Fruit fly (Drosophila melanogaster) Kc167 (cell line): ENCODE data around the gene CG8138.

Source experiments
- Myc ChIP-seq: fragments of >200 bp; optimal IDR thresholded peaks from 2 replicates; lab custom pipeline; 2017; ENCODE audit warnings: missing external identifiers
- Sin3A ChIP-seq: fragments of >200 bp; optimal IDR thresholded peaks from 2 replicates; lab custom pipeline; 2018; ENCODE audit warnings: missing external identifiers
- h ChIP-seq: fragments of >200 bp; optimal IDR thresholded peaks from 3 replicates; lab custom pipeline; 2018; ENCODE audit warnings: missing external identifiers
- insv ChIP-seq: fragments of >200 bp; optimal IDR thresholded peaks from 3 replicates; lab custom pipeline; 2018; ENCODE audit warnings: missing external identifiers
- psq ChIP-seq: fragments of >200 bp; optimal IDR thresholded peaks from 2 replicates; lab custom pipeline; 2017; ENCODE audit warnings: missing external identifiers
- ttk ChIP-seq: sonication (Bioruptor generic); optimal IDR thresholded peaks from 2 replicates; lab custom pipeline; 2017; ENCODE audit warnings: missing external identifiers

Gene CG8138

DNA sequence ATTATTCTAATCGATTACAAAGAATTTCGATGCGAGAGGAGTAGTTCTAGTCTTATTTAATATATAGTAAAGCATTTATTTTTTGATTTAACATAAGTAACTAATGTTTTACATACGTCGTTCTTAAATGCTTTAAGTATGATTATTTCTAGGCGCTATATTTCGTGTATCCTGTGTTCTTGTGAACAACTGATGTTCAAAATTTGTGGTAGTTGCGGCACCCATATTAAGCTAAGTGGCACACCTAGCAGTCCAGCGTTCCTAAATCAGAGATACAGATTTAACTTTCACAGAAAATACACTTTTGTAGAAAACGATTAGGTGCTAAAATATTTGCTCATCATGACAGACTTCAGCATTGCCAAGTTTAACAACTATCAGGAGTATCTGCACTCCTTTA lies at the start of gene CG8138:
CG8138 (plus strand) TSS at position 301 of the 400 bp plus-strand sequence.
- TF ChIP-seq insv (lab: Kevin White, UChicago), result no peak
- TF ChIP-seq Myc (lab: Kevin White, UChicago), result no peak
- TF ChIP-seq ttk (lab: Kevin White, UChicago), result no peak
- no peak for TF ChIP-seq Sin3A

DNA sequence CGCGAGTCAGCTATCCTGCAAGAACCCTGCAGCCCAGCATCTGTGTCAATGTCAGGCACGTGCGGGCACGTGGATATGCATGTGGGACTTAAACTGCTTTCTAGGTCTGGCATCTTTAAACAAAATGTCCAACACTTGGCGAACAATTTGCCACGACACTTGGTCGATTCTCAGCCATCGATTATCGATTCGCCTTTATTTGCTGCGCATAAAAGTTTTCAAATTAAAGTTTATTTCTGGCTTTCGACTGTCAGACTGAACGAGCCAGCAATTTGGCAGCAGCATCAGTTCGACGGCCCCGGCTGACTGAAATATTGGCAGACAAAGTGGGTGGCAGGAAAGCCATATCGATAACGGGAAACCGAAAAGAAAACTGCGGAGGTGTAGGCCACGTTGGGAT lies 43.0 kb upstream of the CG8138 start:
- TF ChIP-seq psq (lab: Kevin White, UChicago), result no peak

DNA sequence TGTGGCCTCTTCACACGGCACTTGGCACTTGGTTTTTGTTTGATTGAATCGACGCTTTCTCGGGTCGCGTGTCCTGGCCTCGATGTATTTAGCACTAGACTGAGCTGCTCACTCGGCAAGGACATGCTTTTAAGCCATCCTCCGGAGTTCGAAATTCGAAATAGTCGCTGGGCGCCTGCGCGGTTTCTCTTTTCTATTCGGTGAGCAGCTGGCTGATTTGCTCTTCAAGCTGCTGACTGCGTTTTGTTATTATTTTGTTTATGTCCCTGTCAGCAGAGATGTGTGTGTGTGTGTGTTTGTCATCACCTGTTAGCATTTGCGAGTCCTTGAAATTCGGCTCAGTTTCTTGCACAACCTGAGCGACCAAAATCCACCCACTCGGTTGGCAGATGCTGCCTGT lies 25.5 kb upstream of the CG8138 start, which contains the start of gene 2mit:
2mit (minus strand) TSS at position 101 of the 400 bp plus-strand sequence.
- TF ChIP-seq Myc (lab: Kevin White, UChicago) (no peak), h (lab: Kevin White, UChicago) (no peak), psq (lab: Kevin White, UChicago) (no peak), ttk (lab: Kevin White, UChicago) (no peak)

DNA sequence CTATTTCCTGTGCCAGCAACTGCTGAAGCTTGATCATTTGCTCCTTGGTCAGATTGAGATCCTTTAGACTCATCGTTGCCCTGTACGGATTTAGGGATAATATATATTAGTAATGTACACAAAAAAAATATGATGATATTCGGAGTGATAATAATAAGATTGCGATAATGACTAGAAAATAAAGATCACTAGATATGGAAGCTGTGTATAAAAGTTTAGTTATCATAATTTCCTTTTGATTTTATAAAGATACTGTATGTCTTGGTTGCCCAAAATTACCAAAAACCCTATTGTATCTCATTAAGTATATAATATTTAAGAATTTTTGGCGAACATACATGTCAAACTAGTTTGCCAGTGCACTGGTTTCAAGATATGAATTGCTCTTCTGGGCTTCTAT lies 5.3 kb downstream of the CG8138 start, which contains the start of gene CG8508:
CG8508 (minus strand) TSS at position 101 of the 400 bp plus-strand sequence.
- TF ChIP-seq psq (lab: Kevin White, UChicago) (no peak), h (lab: Kevin White, UChicago) (no peak), Sin3A (no peak), ttk (lab: Kevin White, UChicago) (no peak), insv (lab: Kevin White, UChicago) (no peak), Myc (lab: Kevin White, UChicago) (no peak)

DNA sequence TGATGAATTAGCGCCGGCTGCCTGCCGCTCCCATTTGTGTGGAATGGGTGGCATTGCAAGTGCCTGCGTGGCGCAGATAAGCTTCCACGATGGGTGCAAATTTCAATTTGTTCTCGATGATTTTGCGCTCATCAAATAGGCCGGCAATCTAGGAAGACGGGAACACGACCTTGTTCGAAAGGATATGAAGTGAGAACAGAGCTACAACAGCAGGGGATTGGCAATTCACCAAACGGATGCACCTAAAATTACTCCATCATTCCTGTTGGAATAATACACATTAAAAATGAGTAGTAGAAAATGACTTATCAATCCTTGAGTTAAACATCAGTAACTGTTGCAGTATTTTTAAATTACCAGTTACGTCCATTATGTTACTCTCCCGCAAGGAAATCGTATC lies 7.1 kb downstream of the CG8138 start, which contains the start of gene CG14380:
CG14380 (plus strand) TSS at position 301 of the 400 bp plus-strand sequence.
- TF ChIP-seq insv (lab: Kevin White, UChicago), result no peak
- TF ChIP-seq psq (lab: Kevin White, UChicago), result no peak
- no peak for TF ChIP-seq Myc (lab: Kevin White, UChicago)
- TF ChIP-seq Sin3A, result no peak
- no peak for TF ChIP-seq ttk (lab: Kevin White, UChicago)
- no peak for TF ChIP-seq h (lab: Kevin White, UChicago)

DNA sequence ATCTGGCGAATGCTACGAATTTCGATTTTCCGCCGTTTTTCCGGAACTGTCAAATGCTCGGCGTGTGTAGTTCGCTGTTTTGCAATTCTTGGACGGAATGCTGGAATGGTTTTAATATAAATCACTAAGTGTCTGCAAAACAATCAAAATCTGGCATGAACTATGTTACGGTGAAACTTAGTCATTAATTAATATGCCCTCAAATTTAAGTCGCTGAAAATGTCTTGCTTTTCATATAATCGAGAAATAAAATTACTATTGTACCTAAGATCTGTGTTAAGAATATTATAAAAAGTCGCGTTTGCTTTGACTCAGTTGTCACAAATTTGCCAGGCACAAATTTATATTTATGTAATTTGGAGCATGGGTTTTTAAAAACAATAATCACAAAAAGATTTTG lies 10.2 kb downstream of the CG8138 start, which contains the start of gene CG8141:
CG8141 (plus strand) TSS at position 301 of the 400 bp plus-strand sequence.
- TF ChIP-seq h (lab: Kevin White, UChicago) (no peak), psq (lab: Kevin White, UChicago) (no peak), Sin3A (no peak), Myc (lab: Kevin White, UChicago) (no peak), ttk (lab: Kevin White, UChicago) (no peak), insv (lab: Kevin White, UChicago) (no peak)

DNA sequence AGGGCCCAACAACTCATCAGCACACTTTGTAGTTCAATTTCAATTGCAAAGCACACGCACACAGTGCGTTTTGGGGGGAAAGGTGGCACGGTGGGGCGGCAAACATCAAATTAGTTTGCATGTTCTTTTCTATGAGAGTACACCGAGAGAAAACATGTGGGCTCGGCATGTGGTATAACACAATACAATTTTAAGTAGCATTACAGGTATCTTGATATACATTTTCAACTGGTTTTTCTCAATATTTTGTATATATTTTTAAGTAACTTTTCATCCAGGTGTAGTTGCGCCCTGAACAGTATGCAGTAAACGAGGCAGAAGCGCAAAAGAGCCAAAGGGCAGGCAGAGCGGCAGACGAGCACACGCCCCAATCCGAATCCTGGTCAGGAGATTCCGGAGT lies 19.3 kb downstream of the CG8138 start:
- TF ChIP-seq insv (lab: Kevin White, UChicago) (no peak), Myc (lab: Kevin White, UChicago) (no peak), Sin3A (no peak), psq (lab: Kevin White, UChicago) (no peak), ttk (lab: Kevin White, UChicago) (no peak), h (lab: Kevin White, UChicago) (no peak)

DNA sequence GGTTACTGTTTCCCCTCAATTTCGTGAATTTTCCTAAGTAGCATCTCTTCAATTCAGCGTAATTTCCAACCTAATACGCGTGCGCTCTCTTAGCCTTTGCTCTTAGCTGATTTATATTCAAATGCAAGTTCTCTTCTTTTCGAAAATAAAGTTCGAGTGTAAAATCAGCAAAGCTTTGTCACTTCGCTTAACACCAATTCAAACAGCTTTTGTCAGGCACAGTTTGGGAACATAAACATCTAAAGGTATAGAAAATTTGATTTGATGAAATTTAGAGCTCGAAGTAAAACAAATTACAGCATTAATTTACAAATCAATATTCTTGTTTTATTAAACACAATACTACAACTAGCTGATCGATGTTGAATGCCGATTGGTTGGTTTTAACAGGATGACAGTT lies 27.3 kb downstream of the CG8138 start:
- TF ChIP-seq Myc (lab: Kevin White, UChicago), result no peak
- no peak for TF ChIP-seq ttk (lab: Kevin White, UChicago)
- TF ChIP-seq psq (lab: Kevin White, UChicago), result no peak
- no peak for TF ChIP-seq Sin3A
- TF ChIP-seq insv (lab: Kevin White, UChicago), result no peak
- TF ChIP-seq h (lab: Kevin White, UChicago), result no peak

DNA sequence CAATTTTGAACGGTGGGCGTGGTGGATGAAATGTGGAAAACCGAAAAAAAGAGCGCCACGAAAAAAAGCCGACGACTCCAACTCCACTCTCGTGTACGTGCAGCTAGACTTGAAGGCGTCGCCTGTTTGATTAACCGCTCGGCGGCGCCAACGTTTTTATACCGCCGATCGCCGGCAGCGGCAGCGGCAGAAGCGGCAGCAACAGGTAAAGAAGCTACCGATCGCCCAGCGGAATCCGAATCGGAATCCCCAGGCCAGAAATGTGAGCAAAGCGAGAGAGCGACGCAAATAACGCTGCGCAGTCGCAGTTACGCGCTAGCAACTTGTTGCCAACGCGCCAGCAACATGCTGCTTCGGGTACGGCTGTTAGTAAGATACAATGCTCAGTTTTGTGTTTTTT lies 33.2 kb downstream of the CG8138 start, which contains the start of gene CG8483:
CG8483 (minus strand) TSS at position 119 of the 400 bp plus-strand sequence.
- no peak for TF ChIP-seq psq (lab: Kevin White, UChicago)
- TF ChIP-seq ttk (lab: Kevin White, UChicago), result no peak
- TF ChIP-seq insv (lab: Kevin White, UChicago), result no peak
- no peak for TF ChIP-seq Sin3A
- TF ChIP-seq Myc (lab: Kevin White, UChicago), result no peak
- TF ChIP-seq h (lab: Kevin White, UChicago), result no peak

DNA sequence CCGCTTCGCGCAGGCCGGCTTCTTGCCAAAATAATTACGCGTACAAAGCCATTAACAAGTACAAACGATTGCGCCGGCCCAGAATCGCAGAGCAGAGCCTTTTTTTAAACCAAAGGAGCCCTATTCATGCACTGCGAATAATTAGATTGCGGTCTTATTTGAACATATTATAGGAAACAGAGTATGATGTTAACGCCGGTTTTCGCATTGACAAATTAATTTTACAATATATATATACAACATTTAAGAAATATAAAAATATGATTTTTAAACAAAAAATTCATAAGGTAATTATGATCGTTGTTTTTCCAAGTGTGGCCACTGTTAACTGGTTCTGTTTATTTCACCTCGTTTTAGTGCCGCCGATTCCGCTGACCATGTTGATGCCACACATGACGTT lies 34.0 kb downstream of the CG8138 start:
- TF ChIP-seq insv (lab: Kevin White, UChicago), result no peak

DNA sequence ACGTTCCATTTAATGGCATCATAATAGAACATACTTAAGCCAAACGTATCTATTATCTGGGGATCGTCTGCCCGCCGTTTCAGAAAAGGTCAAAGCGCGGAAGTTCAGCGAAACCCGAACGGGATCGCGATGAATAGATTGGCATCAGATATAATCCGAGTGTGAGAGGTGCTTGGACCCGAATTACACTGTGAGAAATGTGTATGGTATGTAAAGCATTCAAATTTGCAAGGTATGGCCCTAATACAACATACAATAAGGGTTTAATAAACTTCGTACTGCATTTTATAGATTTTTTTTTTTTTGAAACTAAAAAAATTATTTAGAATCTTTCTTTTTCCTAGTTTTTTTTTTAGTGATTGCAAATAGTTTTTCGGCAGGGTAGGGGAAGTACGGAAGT lies 37.6 kb downstream of the CG8138 start:
- no peak for TF ChIP-seq Sin3A
- no peak for TF ChIP-seq Myc (lab: Kevin White, UChicago)
- no peak for TF ChIP-seq psq (lab: Kevin White, UChicago)
- TF ChIP-seq ttk (lab: Kevin White, UChicago), result no peak
- TF ChIP-seq insv (lab: Kevin White, UChicago), result no peak
- TF ChIP-seq h (lab: Kevin White, UChicago), result no peak

DNA sequence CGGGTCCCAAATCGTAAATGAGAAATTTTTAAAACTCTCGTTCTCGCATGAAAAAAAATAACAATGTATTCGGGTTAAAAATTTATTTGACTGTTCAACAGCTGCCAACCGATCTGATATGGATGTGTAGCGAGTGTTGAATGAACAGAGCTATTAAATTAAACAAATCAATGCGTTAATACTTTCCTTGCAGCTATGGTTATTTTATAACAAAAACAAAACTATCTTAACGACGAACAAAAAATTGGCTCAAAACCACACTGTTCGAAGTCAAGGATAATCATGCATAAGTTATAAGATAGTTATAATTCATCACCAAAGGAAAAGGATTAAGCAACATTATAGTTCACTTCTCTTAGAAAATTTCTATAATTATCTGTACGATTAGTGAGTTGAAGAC lies 39.4 kb downstream of the CG8138 start, which contains the start of gene CG8476:
CG8476 (minus strand) TSS at position 101 of the 400 bp plus-strand sequence.
- no peak for TF ChIP-seq psq (lab: Kevin White, UChicago)
- TF ChIP-seq ttk (lab: Kevin White, UChicago), result no peak
- TF ChIP-seq h (lab: Kevin White, UChicago), result no peak
- TF ChIP-seq insv (lab: Kevin White, UChicago), result no peak
- no peak for TF ChIP-seq Myc (lab: Kevin White, UChicago)
- TF ChIP-seq Sin3A, result no peak

DNA sequence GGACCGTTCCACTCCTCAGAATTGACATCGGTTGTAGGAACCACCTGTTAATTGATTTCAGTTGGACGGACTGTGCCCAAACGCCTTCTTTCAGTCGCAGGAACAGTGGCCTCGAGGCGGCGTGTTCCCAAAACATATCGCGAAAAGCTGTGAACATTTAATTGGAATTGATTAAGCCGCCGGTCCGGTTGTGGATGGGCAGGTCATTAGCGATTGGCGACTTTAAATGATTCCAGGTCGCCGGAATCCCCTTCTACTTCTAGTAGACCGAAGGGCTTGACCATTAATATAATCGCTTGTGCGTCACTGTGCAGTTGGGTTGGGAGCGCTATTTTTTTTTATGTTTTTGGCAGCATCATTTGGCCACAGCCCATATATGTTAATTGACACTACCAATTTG lies 40.7 kb downstream of the CG8138 start:
- TF ChIP-seq Myc (lab: Kevin White, UChicago) (no peak), Sin3A (no peak), h (lab: Kevin White, UChicago) (no peak), insv (lab: Kevin White, UChicago) (no peak), psq (lab: Kevin White, UChicago) (no peak), ttk (lab: Kevin White, UChicago) (no peak)
